Fruit fly (Drosophila melanogaster) whole organism, prepupa: Measurements from ENCODE around the gene CG5986.
A peak's percentile ranks its signal among the peaks of the same experiment; 100 is the strongest.

Experiments
- CG11762 ChIP-seq: fragments of 200-800 bp; sonication (Bioruptor generic); optimal IDR thresholded peaks from 3 replicates; lab custom pipeline; 2016; ENCODE audit warnings: missing biosample characterization, missing genetic modification characterization; ENCODE audit not compliant: insufficient read depth
- CG16779 ChIP-seq: fragments of 200-800 bp; sonication (Bioruptor generic); optimal IDR thresholded peaks from 3 replicates; lab custom pipeline; 2017; ENCODE audit warnings: missing biosample characterization, mild to moderate bottlenecking, missing genetic modification characterization
- CG6163 ChIP-seq: fragments of 200-800 bp; sonication (Bioruptor generic); IDR thresholded peaks from 3 replicates; pipeline ENCODE4 v1.3.6; 2022; ENCODE audit warnings: missing biosample characterization, missing genetic modification characterization
- CG6808 ChIP-seq: fragments of 200-800 bp; sonication (Bioruptor generic); optimal IDR thresholded peaks from 3 replicates; lab custom pipeline; 2017; ENCODE audit warnings: missing biosample characterization, missing genetic modification characterization, mild to moderate bottlenecking, moderate library complexity, missing genetic modification reagents
- Eip78C ChIP-seq: fragments of 200-800 bp; sonication (Bioruptor generic); peaks from one replicate; lab custom pipeline; 2016; ENCODE audit warnings: missing biosample characterization, missing genetic modification characterization
- Eip93F ChIP-seq: fragments of 200-800 bp; sonication (Bioruptor generic); optimal IDR thresholded peaks from 2 replicates; lab custom pipeline; 2016; ENCODE audit warnings: missing biosample characterization, mild to moderate bottlenecking, missing genetic modification characterization
- Ets21C ChIP-seq: fragments of 200-800 bp; sonication (Bioruptor generic); optimal IDR thresholded peaks from 3 replicates; lab custom pipeline; 2016; ENCODE audit warnings: missing biosample characterization, missing genetic modification characterization
- Hr4 ChIP-seq: fragments of 200-800 bp; sonication (Bioruptor generic); optimal IDR thresholded peaks from 3 replicates; lab custom pipeline; 2016; ENCODE audit warnings: missing biosample characterization, missing genetic modification characterization
- fkh ChIP-seq: fragments of 200-800 bp; sonication (Bioruptor generic); optimal IDR thresholded peaks from 3 replicates; lab custom pipeline; 2017; ENCODE audit warnings: missing biosample characterization, mild to moderate bottlenecking, missing genetic modification characterization, moderate library complexity
- ss ChIP-seq, 2 experiments: fragments of 200-800 bp; sonication (Bioruptor generic); optimal IDR thresholded peaks; 2 replicates in 1 of 2; 3 replicates in 1 of 2; lab custom pipeline; 2017 to 2018; ENCODE audit warnings: mild to moderate bottlenecking in 2 of 2, missing biosample characterization in 2 of 2, missing genetic modification characterization in 2 of 2, moderate library complexity in 1 of 2

Gene CG5986

DNA sequence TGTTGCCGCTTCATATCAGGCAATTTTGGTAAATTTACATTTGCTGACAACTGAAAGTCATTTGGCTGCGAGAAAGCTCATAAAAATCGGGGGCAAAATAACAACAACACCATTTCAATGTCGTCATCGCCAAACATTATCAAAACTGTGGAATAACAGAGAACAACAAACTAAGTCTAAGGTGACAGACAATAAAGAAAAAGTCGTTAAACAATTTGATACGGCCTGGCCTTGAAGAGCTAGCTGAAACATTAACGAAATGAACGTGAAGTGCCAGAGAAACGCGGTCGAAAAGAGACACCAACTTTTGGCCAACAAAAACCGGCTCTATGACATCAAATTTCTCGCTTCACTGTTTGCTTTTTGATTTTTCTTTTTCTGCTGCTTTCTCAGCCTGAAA, 42.6 kb downstream of the CG5986 start:
- no peak for TF ChIP-seq CG16779 (tag; lab: Kevin White, UChicago)
- TF ChIP-seq fkh, result peak; percentile 21

- TF ChIP-seq Eip93F (GFP tag; lab: Kevin White, UChicago), result no peak
Measured at dm6 chr3R:24091653-24092052, 44.1 kb downstream of the CG5986 start.

DNA sequence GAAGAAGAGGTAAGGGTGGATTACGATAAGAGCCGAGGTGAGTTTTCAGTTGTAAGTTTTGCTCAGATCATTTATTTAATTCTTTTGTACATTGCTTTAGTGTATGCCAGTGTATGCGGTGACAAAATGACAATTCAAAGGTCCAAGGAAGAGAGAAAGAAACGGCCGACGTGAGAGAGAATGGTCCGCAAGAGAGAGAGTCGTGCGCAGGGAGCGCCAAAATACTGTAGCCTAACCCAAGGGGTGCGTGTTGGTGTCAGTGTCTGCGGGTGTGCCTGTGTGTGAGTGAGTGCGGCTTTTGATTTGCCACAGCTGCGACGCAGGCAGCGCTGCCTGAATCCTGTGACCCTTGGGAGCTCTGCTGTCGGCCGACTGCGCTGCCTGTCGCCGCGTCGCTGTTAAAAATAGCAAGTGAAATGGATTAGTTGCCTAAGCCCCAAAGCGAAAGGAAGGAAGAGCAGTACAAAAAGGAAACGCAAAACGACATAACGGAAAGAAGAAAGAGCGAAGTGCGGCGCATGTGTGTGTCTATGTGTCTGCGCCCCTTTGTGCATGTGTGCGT, 45.1 kb downstream of the CG5986 start:
- TF ChIP-seq CG6808 (GFP tag; lab: Kevin White, UChicago) (peak; percentile 18), CG6163 (no peak), Ets21C (GFP tag; lab: Kevin White, UChicago) (no peak), CG11762 (no peak), ss (GFP tag; optimal IDR thresholded peaks at IDR 0.05; lab: Kevin White, UChicago) (peak in 1 of 2 experiments; percentile 18)
- TF ChIP-seq, all 60 proteins: peak for 2

DNA sequence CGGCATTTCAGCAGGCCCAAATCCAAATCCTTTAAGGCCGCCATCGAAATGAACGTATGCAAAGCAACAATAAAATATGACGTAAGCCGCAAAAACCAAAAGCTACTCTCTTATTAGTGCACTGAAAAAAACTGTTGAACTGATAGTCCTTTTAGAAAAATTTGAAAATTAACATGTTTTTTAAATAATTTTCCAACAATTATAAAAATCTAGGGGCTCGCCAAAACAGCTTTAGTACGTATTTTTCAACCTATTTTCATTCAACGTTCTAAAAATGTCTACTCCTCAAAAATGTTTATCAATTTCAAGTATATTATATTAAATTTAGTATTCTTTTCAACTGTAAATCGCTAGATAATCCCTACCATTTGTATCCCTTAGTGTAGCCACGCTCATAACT, 45.8 kb downstream of the CG5986 start:
- TF ChIP-seq Eip78C (peak; percentile 53), fkh (no peak), Hr4 (peak; percentile 2)
- TF ChIP-seq, all 60 proteins: peak for 2
